Worm (Caenorhabditis elegans) whole organism, young adult: ENCODE results near the gene kbp-3.

ENCODE experiments used
- F37B4.10 ChIP-seq: fragments of 200-800 bp; sonication (Bioruptor generic); IDR thresholded peaks from 2 replicates; pipeline ENCODE4 v1.3.6; 2022; ENCODE audit warnings: missing genetic modification characterization, missing compliant biosample characterization
- aptf-2 ChIP-seq: fragments of 200-800 bp; sonication (Bioruptor generic); conservative IDR thresholded peaks from 2 replicates; pipeline ENCODE4 v1.3.6; 2022; ENCODE audit warnings: missing genetic modification reagents, missing genetic modification characterization, missing compliant biosample characterization
- die-1 ChIP-seq: sonication (generic microtip); optimal IDR thresholded peaks from 2 replicates; lab custom pipeline; 2016; ENCODE audit warnings: missing genotype, mild to moderate bottlenecking, missing genetic modification characterization, missing compliant biosample characterization
- ekl-4 ChIP-seq: fragments of 200-800 bp; sonication (Bioruptor generic); IDR thresholded peaks from 2 replicates; pipeline ENCODE4 v1.3.6; 2022; ENCODE audit warnings: missing genetic modification reagents, missing genetic modification characterization, missing compliant biosample characterization
- ztf-6 ChIP-seq: fragments of 200-800 bp; sonication (Bioruptor generic); IDR thresholded peaks from 2 replicates; pipeline ENCODE4 v1.3.6; 2022; ENCODE audit warnings: missing genetic modification reagents, missing genetic modification characterization, missing compliant biosample characterization

DNA sequence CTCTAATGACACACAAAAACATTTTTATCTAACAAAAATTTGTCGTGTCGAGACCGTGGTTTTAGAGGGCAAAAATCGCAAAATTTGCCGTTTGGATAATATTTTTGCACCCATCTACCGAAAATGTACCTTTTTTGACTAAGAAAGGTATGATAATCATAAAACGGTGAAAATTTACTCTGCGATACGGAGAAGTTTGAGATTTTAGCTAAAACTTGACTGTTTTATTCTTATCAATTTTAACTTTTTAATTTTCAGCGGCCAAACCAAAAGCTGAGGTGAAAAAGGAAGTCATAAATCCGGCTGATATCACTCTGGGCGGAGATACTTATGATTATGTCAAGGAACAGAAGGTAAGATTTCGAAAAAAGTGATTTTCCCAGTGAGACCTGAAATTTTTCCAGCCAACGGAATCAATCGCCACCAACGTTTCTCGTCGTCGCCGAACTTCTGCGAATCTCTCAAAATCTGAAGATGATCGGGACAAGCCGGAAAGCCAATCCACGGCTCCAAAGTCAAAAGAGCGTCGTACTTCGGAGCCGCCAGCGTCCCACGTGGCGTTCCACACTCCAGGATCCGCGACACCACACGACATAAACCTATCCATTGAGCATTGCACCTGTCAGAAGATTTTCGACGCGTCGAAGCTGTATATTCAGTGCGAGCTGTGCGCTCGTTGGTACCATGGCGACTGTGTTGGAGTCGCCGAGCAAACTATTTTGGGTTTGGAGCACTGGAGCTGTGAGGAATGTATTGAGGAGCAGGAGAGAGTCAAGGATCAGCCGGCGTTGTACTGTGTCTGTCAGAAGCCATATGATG is 16.4 kb upstream of the kbp-3 start:
- TF ChIP-seq ekl-4 (no peak), die-1 (tag; lab: Kevin White, UChicago) (no peak), ztf-6 (GFP tag; lab: Robert Waterston, UW) (no peak), aptf-2 (GFP tag; lab: Robert Waterston, UW) (no peak), F37B4.10 (GFP tag; lab: Robert Waterston, UW) (no peak)
